Fruit fly (Drosophila melanogaster) whole organism, embryonic: ENCODE data around the gene CG13086.

ENCODE experiments used
- Gug ChIP-seq: fragments of 200-800 bp; sonication (Bioruptor generic); IDR thresholded peaks from 4 replicates; pipeline ENCODE4 v1.3.6; 2022; ENCODE audit warnings: missing biosample characterization, missing genetic modification characterization
- Stat92E ChIP-seq, 3 experiments: fragments of >200 bp in 2 of 3; fragments of 200-800 bp in 1 of 3; sonication (Bioruptor generic) in 1 of 3; optimal IDR thresholded peaks; 2 replicates each; lab custom pipeline; 2017 to 2019; ENCODE audit warnings: missing biosample characterization in 3 of 3, missing genetic modification characterization in 3 of 3, mild to moderate bottlenecking in 1 of 3, moderate library complexity in 1 of 3

dm6 chr2L:19373809-19374208 is 9.6 kb downstream of the CG13086 start:
- TF ChIP-seq Stat92E (GFP tag; optimal IDR thresholded peaks at IDR 0.05; lab: Kevin White, UChicago) = peak in 1 of 3 experiments; percentile 32
- no peak for TF ChIP-seq Gug (GFP tag; lab: Robert Waterston, UW)
